Worm (Caenorhabditis elegans) whole organism, L1 larva: Measurements from ENCODE around the gene lron-4.

Experiments
- C34B4.2 ChIP-seq: sonication (generic microtip); optimal IDR thresholded peaks from 2 replicates; lab custom pipeline; 2017; ENCODE audit warnings: mild to moderate bottlenecking, missing genetic modification characterization, missing compliant biosample characterization
- F16B12.6 ChIP-seq: fragments of 150-350 bp; optimal IDR thresholded peaks from 2 replicates; lab custom pipeline; 2014; ENCODE audit warnings: missing biosample characterization, missing genetic modification characterization
- aha-1 ChIP-seq: fragments of 150-350 bp; optimal IDR thresholded peaks from 2 replicates; lab custom pipeline; 2014; ENCODE audit warnings: missing biosample characterization, missing genetic modification characterization
- blmp-1 ChIP-seq: fragments of 150-350 bp; optimal IDR thresholded peaks from 2 replicates; lab custom pipeline; 2014; ENCODE audit warnings: missing biosample characterization, missing genetic modification characterization
- ceh-82 ChIP-seq, 3 experiments: fragments of 150-350 bp in 1 of 3; sonication (generic microtip) in 2 of 3; optimal IDR thresholded peaks; 2 replicates each; lab custom pipeline; 2014 to 2017; ENCODE audit warnings: missing biosample characterization in 3 of 3, missing genetic modification characterization in 3 of 3
- ceh-88 ChIP-seq: fragments of 200-800 bp; sonication (Bioruptor generic); IDR thresholded peaks from 2 replicates; pipeline ENCODE4 v1.3.6; 2022; ENCODE audit warnings: missing genetic modification characterization, missing compliant biosample characterization
- ces-1 ChIP-seq: fragments of 150-350 bp; optimal IDR thresholded peaks from 2 replicates; lab custom pipeline; 2014; ENCODE audit warnings: missing biosample characterization, missing genetic modification reagents, missing genetic modification characterization
- efl-1 ChIP-seq, 4 experiments: fragments of 150-350 bp; optimal IDR thresholded peaks in 3 of 4; peaks in 1 of 4; 1 replicate in 1 of 4; 2 replicates in 3 of 4; lab custom pipeline; 2014; ENCODE audit warnings: missing biosample characterization in 2 of 4, missing genetic modification characterization in 2 of 4, missing genetic modification reagents in 2 of 4
- efl-3 ChIP-seq: fragments of 200-800 bp; sonication (Bioruptor generic); optimal IDR thresholded peaks from 2 replicates; lab custom pipeline; 2018; ENCODE audit warnings: mild to moderate bottlenecking, missing genetic modification characterization, missing compliant biosample characterization
- egl-27 ChIP-seq, 2 experiments: fragments of 150-350 bp in 1 of 2; sonication (generic microtip); optimal IDR thresholded peaks; 3 replicates each; lab custom pipeline; 2017 to 2018; ENCODE audit warnings: missing biosample characterization in 2 of 2, missing genetic modification characterization in 2 of 2, missing genetic modification reagents in 2 of 2
- elt-2 ChIP-seq: sonication (generic microtip); optimal IDR thresholded peaks from 2 replicates; lab custom pipeline; 2016; ENCODE audit warnings: missing genetic modification characterization, mild to moderate bottlenecking, inconsistent platforms, missing compliant biosample characterization, missing genetic modification reagents
- elt-3 ChIP-seq, 6 experiments: fragments of 150-350 bp in 1 of 6; sonication (generic microtip); optimal IDR thresholded peaks; 2 replicates each; lab custom pipeline; 2017 to 2018; ENCODE audit warnings: missing biosample characterization in 6 of 6, missing genetic modification characterization in 6 of 6, inconsistent platforms in 1 of 6
- ets-5 ChIP-seq: fragments of 200-800 bp; sonication (Bioruptor generic); IDR thresholded peaks from 2 replicates; pipeline ENCODE4 v1.3.6; 2022; ENCODE audit warnings: missing genetic modification characterization, missing compliant biosample characterization
- fkh-10 ChIP-seq: sonication (generic microtip); optimal IDR thresholded peaks from 2 replicates; lab custom pipeline; 2017; ENCODE audit warnings: missing biosample characterization, missing genetic modification reagents, missing genetic modification characterization
- fos-1 ChIP-seq: fragments of 150-350 bp; optimal IDR thresholded peaks from 2 replicates; lab custom pipeline; 2014; ENCODE audit warnings: missing biosample characterization, missing genetic modification characterization
- grh-1 ChIP-seq: fragments of 200-800 bp; sonication (Bioruptor generic); IDR thresholded peaks from 2 replicates; pipeline ENCODE4 v1.3.6; 2022; ENCODE audit warnings: missing genetic modification reagents, missing genetic modification characterization, missing compliant biosample characterization
- hlh-4 ChIP-seq: sonication (generic microtip); optimal IDR thresholded peaks from 2 replicates; lab custom pipeline; 2016; ENCODE audit warnings: mild to moderate bottlenecking, missing genetic modification characterization, missing compliant biosample characterization
- hpl-2 ChIP-seq: fragments of 150-350 bp; optimal IDR thresholded peaks from 2 replicates; lab custom pipeline; 2014; ENCODE audit warnings: missing biosample characterization, missing genetic modification reagents, missing genetic modification characterization
- irx-1 ChIP-seq: sonication (generic microtip); optimal IDR thresholded peaks from 2 replicates; lab custom pipeline; 2016; ENCODE audit warnings: missing genetic modification characterization, missing compliant biosample characterization
- jun-1 ChIP-seq: fragments of 150-350 bp; optimal IDR thresholded peaks from 2 replicates; lab custom pipeline; 2014; ENCODE audit warnings: missing biosample characterization, missing genetic modification reagents, missing genetic modification characterization
- lin-14 ChIP-seq: fragments of 200-800 bp; sonication (Bioruptor generic); optimal IDR thresholded peaks from 2 replicates; lab custom pipeline; 2018; ENCODE audit warnings: mild to moderate bottlenecking, missing genetic modification characterization, moderate library complexity, missing compliant biosample characterization
- lin-15B ChIP-seq: fragments of 150-350 bp; sonication (generic microtip); optimal IDR thresholded peaks from 3 replicates; lab custom pipeline; 2014; ENCODE audit warnings: missing biosample characterization, missing genetic modification characterization
- lir-3 ChIP-seq: sonication (generic microtip); optimal IDR thresholded peaks from 2 replicates; lab custom pipeline; 2016; ENCODE audit warnings: mild to moderate bottlenecking, missing genetic modification characterization, moderate library complexity, missing compliant biosample characterization; ENCODE audit not compliant: poor library complexity
- lsy-2 ChIP-seq, 2 experiments: fragments of 150-350 bp; optimal IDR thresholded peaks; 2 replicates each; lab custom pipeline; 2014; ENCODE audit warnings: missing biosample characterization in 2 of 2, missing genetic modification characterization in 2 of 2
- mdl-1 ChIP-seq, 2 experiments: fragments of 150-350 bp; optimal IDR thresholded peaks; 2 replicates each; lab custom pipeline; 2014 to 2017; ENCODE audit warnings: missing biosample characterization in 2 of 2, missing genetic modification characterization in 2 of 2, inconsistent platforms in 1 of 2
- mef-2 ChIP-seq: fragments of 150-350 bp; optimal IDR thresholded peaks from 2 replicates; lab custom pipeline; 2014; ENCODE audit warnings: missing biosample characterization, missing genetic modification characterization
- nhr-20 ChIP-seq: sonication (generic microtip); optimal IDR thresholded peaks from 2 replicates; lab custom pipeline; 2016; ENCODE audit warnings: mild to moderate bottlenecking, missing genetic modification characterization, missing compliant biosample characterization
- nhr-28 ChIP-seq: fragments of 150-350 bp; optimal IDR thresholded peaks from 2 replicates; lab custom pipeline; 2014; ENCODE audit warnings: missing biosample characterization, missing genetic modification characterization
- nhr-47 ChIP-seq: sonication (generic microtip); optimal IDR thresholded peaks from 2 replicates; lab custom pipeline; 2016; ENCODE audit warnings: mild to moderate bottlenecking, missing genetic modification characterization, moderate library complexity, missing compliant biosample characterization
- nhr-71 ChIP-seq: sonication (generic microtip); optimal IDR thresholded peaks from 2 replicates; lab custom pipeline; 2016; ENCODE audit warnings: mild to moderate bottlenecking, missing genetic modification characterization, moderate library complexity, missing compliant biosample characterization
- nhr-77 ChIP-seq: fragments of 150-350 bp; optimal IDR thresholded peaks from 2 replicates; lab custom pipeline; 2014; ENCODE audit warnings: missing biosample characterization, missing genetic modification characterization
- nhr-84 ChIP-seq: sonication (generic microtip); optimal IDR thresholded peaks from 2 replicates; lab custom pipeline; 2017; ENCODE audit warnings: missing biosample characterization, missing genetic modification characterization
- nhr-90 ChIP-seq: sonication (generic microtip); optimal IDR thresholded peaks from 2 replicates; lab custom pipeline; 2016; ENCODE audit warnings: mild to moderate bottlenecking, missing genetic modification characterization, missing compliant biosample characterization; ENCODE audit not compliant: poor library complexity
- pax-3 ChIP-seq: fragments of 200-800 bp; sonication (Bioruptor generic); optimal IDR thresholded peaks from 2 replicates; lab custom pipeline; 2018; ENCODE audit warnings: mild to moderate bottlenecking, missing genetic modification characterization, moderate library complexity, missing compliant biosample characterization
- skn-1 ChIP-seq: fragments of 150-350 bp; optimal IDR thresholded peaks from 2 replicates; lab custom pipeline; 2014; ENCODE audit warnings: missing biosample characterization, missing genetic modification characterization
- snu-23 ChIP-seq: sonication (generic microtip); optimal IDR thresholded peaks from 2 replicates; lab custom pipeline; 2016; ENCODE audit warnings: missing genetic modification characterization, missing compliant biosample characterization
- sox-4 ChIP-seq: sonication (generic microtip); optimal IDR thresholded peaks from 2 replicates; lab custom pipeline; 2016; ENCODE audit warnings: missing genetic modification characterization, missing compliant biosample characterization
- sup-37 ChIP-seq: fragments of 200-800 bp; sonication (Bioruptor generic); optimal IDR thresholded peaks from 2 replicates; lab custom pipeline; 2018; ENCODE audit warnings: mild to moderate bottlenecking, missing genetic modification characterization, missing compliant biosample characterization
- swsn-7 ChIP-seq: sonication (generic microtip); optimal IDR thresholded peaks from 2 replicates; lab custom pipeline; 2016; ENCODE audit warnings: missing genetic modification characterization, missing compliant biosample characterization
- tbx-2 ChIP-seq: sonication (generic microtip); optimal IDR thresholded peaks from 2 replicates; lab custom pipeline; 2016; ENCODE audit warnings: missing genetic modification characterization, missing compliant biosample characterization
- tlp-1 ChIP-seq: fragments of 150-350 bp; optimal IDR thresholded peaks from 2 replicates; lab custom pipeline; 2014; ENCODE audit warnings: missing biosample characterization, missing genetic modification characterization
- unc-30 ChIP-seq: sonication (generic microtip); optimal IDR thresholded peaks from 2 replicates; lab custom pipeline; 2017; ENCODE audit warnings: missing biosample characterization, missing genetic modification characterization
- unc-62 ChIP-seq: fragments of 150-350 bp; optimal IDR thresholded peaks from 2 replicates; lab custom pipeline; 2014; ENCODE audit warnings: missing biosample characterization, missing genetic modification reagents, missing genetic modification characterization
- unc-86 ChIP-seq: sonication (generic microtip); optimal IDR thresholded peaks from 2 replicates; lab custom pipeline; 2016; ENCODE audit warnings: missing genetic modification characterization, missing compliant biosample characterization
- vab-15 ChIP-seq: sonication (generic microtip); optimal IDR thresholded peaks from 2 replicates; lab custom pipeline; 2017; ENCODE audit warnings: missing genotype, mild to moderate bottlenecking, missing genetic modification characterization, missing compliant biosample characterization
- zag-1 ChIP-seq: fragments of 150-350 bp; optimal IDR thresholded peaks from 2 replicates; lab custom pipeline; 2014; ENCODE audit warnings: missing biosample characterization, missing genetic modification characterization
- ztf-4 ChIP-seq: fragments of 150-350 bp; optimal IDR thresholded peaks from 2 replicates; lab custom pipeline; 2014; ENCODE audit warnings: missing biosample characterization, missing genetic modification characterization

Gene lron-4

ce11 chrII:8126132-8126531 is 14.2 kb upstream of the lron-4 start (continued):
- TF ChIP-seq tbx-2 (tag; lab: Kevin White, UChicago) (no peak), nhr-20 (tag; lab: Kevin White, UChicago) (peak; percentile 18), unc-62 (GFP tag; lab: Kevin White, UChicago) (no peak), C34B4.2 (tag; lab: Kevin White, UChicago) (no peak), ets-5 (GFP tag; lab: Robert Waterston, UW) (no peak), skn-1 (tag; lab: Kevin White, UChicago) (peak; percentile 34), efl-3 (GFP tag; lab: Kevin White, UChicago) (no peak), vab-15 (no peak), lin-14 (GFP tag; lab: Kevin White, UChicago) (peak; percentile 84), mdl-1 (tag; optimal IDR thresholded peaks at IDR 0.05; lab: Kevin White, UChicago) (peak in 1 of 2 experiments; percentile 27), hlh-4 (tag; lab: Kevin White, UChicago) (no peak), swsn-7 (tag; lab: Kevin White, UChicago) (peak; percentile 57), nhr-84 (tag; lab: Kevin White, UChicago) (no peak), lsy-2 (tag; optimal IDR thresholded peaks at IDR 0.05; lab: Kevin White, UChicago) (peak; percentile 45 to 85), F16B12.6 (tag; lab: Kevin White, UChicago) (peak; percentile 37), zag-1 (tag; lab: Kevin White, UChicago) (no peak), hpl-2 (GFP tag; lab: Kevin White, UChicago) (no peak), grh-1 (GFP tag; lab: Robert Waterston, UW) (no peak), tlp-1 (tag; lab: Kevin White, UChicago) (no peak), fkh-10 (GFP tag; lab: Kevin White, UChicago) (peak; percentile 7), aha-1 (tag; lab: Kevin White, UChicago) (no peak), snu-23 (peak; percentile 24), pax-3 (tag; lab: Kevin White, UChicago) (no peak), unc-86 (tag; lab: Kevin White, UChicago) (peak; percentile 30), sox-4 (tag; lab: Kevin White, UChicago) (no peak)

- no peak for TF ChIP-seq nhr-77
- peak; percentile 73 for TF ChIP-seq blmp-1 (tag; lab: Kevin White, UChicago)
- TF ChIP-seq efl-1 (optimal IDR thresholded peaks at IDR 0.05; lab: Kevin White, UChicago), result no peak
- peak in 1 of 2 experiments; percentile 86 for TF ChIP-seq efl-1 (GFP tag; optimal IDR thresholded peaks at IDR 0.05 in 1 of 2; lab: Kevin White, UChicago)
- peak; percentile 8 for TF ChIP-seq lin-14 (GFP tag; lab: Kevin White, UChicago)
- TF ChIP-seq irx-1 (tag; lab: Kevin White, UChicago), result no peak
- TF ChIP-seq, all 84 proteins: peak for 3
Observed at ce11 chrII:8125439-8125838, 13.5 kb upstream of the lron-4 start.

- no peak for TF ChIP-seq grh-1 (GFP tag; lab: Robert Waterston, UW)
- TF ChIP-seq ceh-88 (GFP tag; lab: Robert Waterston, UW), result no peak
- no peak for TF ChIP-seq irx-1 (tag; lab: Kevin White, UChicago)
- peak; percentile 50 for TF ChIP-seq swsn-7 (tag; lab: Kevin White, UChicago)
- TF ChIP-seq ztf-4 (tag; lab: Kevin White, UChicago), result no peak
- TF ChIP-seq tlp-1 (tag; lab: Kevin White, UChicago), result no peak
- peak in 2 of 3 experiments; percentile 31 to 50 for TF ChIP-seq ceh-82 (tag; optimal IDR thresholded peaks at IDR 0.05; lab: Kevin White, UChicago)
- peak in 1 of 6 experiments; percentile 59 for TF ChIP-seq elt-3 (tag; optimal IDR thresholded peaks at IDR 0.05; lab: Kevin White, UChicago)
- TF ChIP-seq elt-2 (tag; lab: Kevin White, UChicago), result no peak
- TF ChIP-seq mdl-1 (tag; optimal IDR thresholded peaks at IDR 0.05; lab: Kevin White, UChicago), result peak in 1 of 2 experiments; percentile 53
- no peak for TF ChIP-seq nhr-90 (tag; lab: Kevin White, UChicago)
- TF ChIP-seq skn-1 (tag; lab: Kevin White, UChicago), result peak; percentile 80
- peak; percentile 52 for TF ChIP-seq nhr-47
- TF ChIP-seq nhr-20 (tag; lab: Kevin White, UChicago), result peak; percentile 39
- TF ChIP-seq sup-37, result no peak
- peak; percentile 52 to 69 for TF ChIP-seq efl-1 (optimal IDR thresholded peaks at IDR 0.05; lab: Kevin White, UChicago)
- peak; percentile 70 to 95 for TF ChIP-seq efl-1 (GFP tag; optimal IDR thresholded peaks at IDR 0.05 in 1 of 2; lab: Kevin White, UChicago)
- peak; percentile 12 for TF ChIP-seq jun-1
- no peak for TF ChIP-seq hlh-4 (tag; lab: Kevin White, UChicago)
- peak; percentile 35 for TF ChIP-seq fos-1 (tag; lab: Kevin White, UChicago)
- no peak for TF ChIP-seq lir-3
- TF ChIP-seq ets-5 (GFP tag; lab: Robert Waterston, UW), result no peak
- TF ChIP-seq hpl-2 (GFP tag; lab: Kevin White, UChicago), result no peak
- TF ChIP-seq lin-15B (tag; lab: Kevin White, UChicago), result peak; percentile 37
- no peak for TF ChIP-seq egl-27 (tag; optimal IDR thresholded peaks at IDR 0.05; lab: Kevin White, UChicago)
- peak; percentile 65 for TF ChIP-seq nhr-71 (tag; lab: Kevin White, UChicago)
- TF ChIP-seq unc-30 (tag; lab: Kevin White, UChicago), result no peak
- no peak for TF ChIP-seq unc-86 (tag; lab: Kevin White, UChicago)
- TF ChIP-seq nhr-28 (tag; lab: Kevin White, UChicago), result no peak
- TF ChIP-seq mef-2 (tag; lab: Kevin White, UChicago), result no peak
- no peak for TF ChIP-seq ces-1 (GFP tag; lab: Kevin White, UChicago)
Observed at ce11 chrII:8124867-8125266, 12.9 kb upstream of the lron-4 start, which contains the start of gene ire-1. Gene ire-1, minus strand, starts transcription at chrII:8124910.
